Worm (Caenorhabditis elegans): Measurements from ENCODE around the gene clec-67.

ce11 chrIV:3943003-3943402, 21.0 kb downstream of the clec-67 start, which contains the start of gene Y46C8AL.11:
- TF ChIP-seq ztf-11 (tag; optimal IDR thresholded peaks at IDR 0.05), result no peak
- TF ChIP-seq unc-62 (GFP tag; optimal IDR thresholded peaks at IDR 0.05), result no peak
- no peak for TF ChIP-seq lin-13 (GFP tag; optimal IDR thresholded peaks at IDR 0.05)
- no peak for TF ChIP-seq snpc-4 (tag; optimal IDR thresholded peaks at IDR 0.05)
- no peak for TF ChIP-seq ama-1 (optimal IDR thresholded peaks at IDR 0.05)
- TF ChIP-seq unc-55 (GFP tag; optimal IDR thresholded peaks at IDR 0.05), result no peak
- TF ChIP-seq ztf-4 (tag; optimal IDR thresholded peaks at IDR 0.05), result no peak
- TF ChIP-seq nhr-237 (tag; optimal IDR thresholded peaks at IDR 0.05), result no peak
- no peak for TF ChIP-seq lin-11 (tag; optimal IDR thresholded peaks at IDR 0.05)
- TF ChIP-seq skn-1 (tag; optimal IDR thresholded peaks at IDR 0.05), result no peak
- no peak for TF ChIP-seq fos-1 (tag; optimal IDR thresholded peaks at IDR 0.05)
- TF ChIP-seq lin-39 (tag; optimal IDR thresholded peaks at IDR 0.05), result no peak
- no peak for TF ChIP-seq unc-39 (tag; optimal IDR thresholded peaks at IDR 0.05)
- no peak for TF ChIP-seq elt-1 (tag; optimal IDR thresholded peaks at IDR 0.05)
